Fruit fly (Drosophila melanogaster) whole organism, pupa: ENCODE results near the gene CG32590.

Source experiments
- CG10348 ChIP-seq: fragments of 200-800 bp; sonication (Bioruptor generic); IDR thresholded peaks from 2 replicates; pipeline ENCODE4 v1.3.6; 2022; ENCODE audit warnings: missing biosample characterization, missing genetic modification characterization
- CG12605 ChIP-seq: fragments of 200-800 bp; sonication (Bioruptor generic); IDR thresholded peaks from 2 replicates; pipeline ENCODE4 v1.3.6; 2022; ENCODE audit warnings: missing biosample characterization, missing genetic modification characterization
- CG13204 ChIP-seq: fragments of 200-800 bp; sonication (Bioruptor generic); optimal IDR thresholded peaks from 2 replicates; lab custom pipeline; 2018; ENCODE audit warnings: missing biosample characterization, mild to moderate bottlenecking, missing genetic modification characterization, moderate library complexity
- CG17806 ChIP-seq: fragments of 200-800 bp; sonication (Bioruptor generic); optimal IDR thresholded peaks from 2 replicates; lab custom pipeline; 2018; ENCODE audit warnings: missing biosample characterization, mild to moderate bottlenecking, missing genetic modification characterization, moderate library complexity
- CG4496 ChIP-seq: fragments of 200-800 bp; sonication (Bioruptor generic); IDR thresholded peaks from 3 replicates; pipeline ENCODE4 v1.3.6; 2022; ENCODE audit warnings: missing biosample characterization, missing genetic modification characterization
- CG8301 ChIP-seq: fragments of 200-800 bp; sonication (Bioruptor generic); optimal IDR thresholded peaks from 2 replicates; lab custom pipeline; 2018; ENCODE audit warnings: missing biosample characterization, mild to moderate bottlenecking, missing genetic modification characterization
- Ets98B ChIP-seq: fragments of 200-800 bp; sonication (Bioruptor generic); IDR thresholded peaks from 2 replicates; pipeline ENCODE4 v1.3.6; 2022; ENCODE audit warnings: missing biosample characterization, missing genetic modification characterization
- rn ChIP-seq: fragments of 200-800 bp; sonication (Bioruptor generic); IDR thresholded peaks from 2 replicates; pipeline ENCODE4 v1.3.6; 2022; ENCODE audit warnings: missing biosample characterization, missing genetic modification characterization

- peak; percentile 73 for TF ChIP-seq CG13204
- peak; percentile 82 for TF ChIP-seq CG17806
- TF ChIP-seq CG10348, result no peak
- TF ChIP-seq CG12605 (GFP tag; lab: Robert Waterston, UW), result peak; percentile 86
- no peak for TF ChIP-seq rn
- TF ChIP-seq CG4496 (GFP tag; lab: Robert Waterston, UW), result peak; percentile 90
- peak; percentile 90 for TF ChIP-seq Ets98B (GFP tag; lab: Robert Waterston, UW)
- TF ChIP-seq CG8301 (tag; lab: Kevin White, UChicago), result peak; percentile 91
Observed at dm6 chrX:14848755-14849354, 9.9 kb upstream of the CG32590 start, which contains the start of gene CG9522.
